Fruit fly (Drosophila melanogaster) whole organism, embryonic: ENCODE data around the gene AANATL3.

ENCODE experiments used
- Adf1 ChIP-seq: fragments of 200-800 bp; sonication (Bioruptor generic); IDR thresholded peaks from 2 replicates; pipeline ENCODE4 v1.3.6; 2022; ENCODE audit warnings: missing biosample characterization, missing genetic modification characterization
- Atf-2 ChIP-seq: fragments of 200-800 bp; sonication (Bioruptor generic); optimal IDR thresholded peaks from 2 replicates; lab custom pipeline; 2016; ENCODE audit warnings: missing biosample characterization, missing genetic modification characterization
- CG11093 ChIP-seq: fragments of 200-800 bp; sonication (Bioruptor generic); IDR thresholded peaks from 3 replicates; pipeline ENCODE4 v1.3.6; 2022; ENCODE audit warnings: missing biosample characterization, missing genetic modification characterization
- CG11723 ChIP-seq: fragments of 200-800 bp; sonication (Bioruptor generic); optimal IDR thresholded peaks from 2 replicates; lab custom pipeline; 2017; ENCODE audit warnings: missing biosample characterization, mild to moderate bottlenecking, missing genetic modification characterization
- CG12391 ChIP-seq: fragments of 200-800 bp; sonication (Bioruptor generic); optimal IDR thresholded peaks from 3 replicates; lab custom pipeline; 2018; ENCODE audit warnings: missing biosample characterization, mild to moderate bottlenecking, missing genetic modification characterization, moderate library complexity
- CG15696 ChIP-seq: fragments of 200-800 bp; sonication (Bioruptor generic); optimal IDR thresholded peaks from 2 replicates; lab custom pipeline; 2019; ENCODE audit warnings: missing biosample characterization, mild to moderate bottlenecking, missing genetic modification characterization, moderate library complexity
- CG16815 ChIP-seq: fragments of 200-800 bp; sonication (Bioruptor generic); optimal IDR thresholded peaks from 3 replicates; lab custom pipeline; 2017; ENCODE audit warnings: missing biosample characterization, mild to moderate bottlenecking, missing genetic modification characterization
- CG18599 ChIP-seq: fragments of 200-800 bp; sonication (Bioruptor generic); optimal IDR thresholded peaks from 3 replicates; lab custom pipeline; 2017; ENCODE audit warnings: missing biosample characterization, missing genetic modification characterization, mild to moderate bottlenecking, moderate library complexity, missing genetic modification reagents
- CG31388 ChIP-seq: fragments of 200-800 bp; sonication (Bioruptor generic); optimal IDR thresholded peaks from 2 replicates; lab custom pipeline; 2016; ENCODE audit warnings: missing biosample characterization, missing genetic modification characterization
- CG32532 ChIP-seq: fragments of 200-800 bp; sonication (Bioruptor generic); IDR thresholded peaks from 2 replicates; pipeline ENCODE4 v1.3.6; 2022; ENCODE audit warnings: missing biosample characterization, missing genetic modification characterization
- CG3281 ChIP-seq: fragments of 200-800 bp; sonication (Bioruptor generic); optimal IDR thresholded peaks from 3 replicates; lab custom pipeline; 2017; ENCODE audit warnings: missing biosample characterization, mild to moderate bottlenecking, missing genetic modification characterization
- CG4328 ChIP-seq: fragments of 200-800 bp; sonication (Bioruptor generic); optimal IDR thresholded peaks from 3 replicates; lab custom pipeline; 2017; ENCODE audit warnings: missing biosample characterization, missing genetic modification reagents, missing genetic modification characterization
- CG43689 ChIP-seq: fragments of 200-800 bp; sonication (Bioruptor generic); IDR thresholded peaks from 2 replicates; pipeline ENCODE4 v1.3.6; 2022; ENCODE audit warnings: missing biosample characterization, missing genetic modification characterization
- CG4404 ChIP-seq: fragments of 200-800 bp; sonication (Bioruptor generic); IDR thresholded peaks from 2 replicates; pipeline ENCODE4 v1.3.6; 2022; ENCODE audit warnings: missing biosample characterization, missing genetic modification characterization
- CG4424 ChIP-seq: fragments of 200-800 bp; sonication (Bioruptor generic); optimal IDR thresholded peaks from 3 replicates; lab custom pipeline; 2016; ENCODE audit warnings: missing biosample characterization, missing genetic modification characterization
- CG6854 ChIP-seq: fragments of 200-800 bp; sonication (Bioruptor generic); optimal IDR thresholded peaks from 3 replicates; lab custom pipeline; 2017; ENCODE audit warnings: missing biosample characterization, mild to moderate bottlenecking, missing genetic modification characterization
- CG7786 ChIP-seq: fragments of 200-800 bp; sonication (Bioruptor generic); optimal IDR thresholded peaks from 2 replicates; lab custom pipeline; 2016; ENCODE audit warnings: missing biosample characterization, missing genetic modification characterization
- CG7839 ChIP-seq: fragments of 200-800 bp; sonication (Bioruptor generic); optimal IDR thresholded peaks from 3 replicates; lab custom pipeline; 2018; ENCODE audit warnings: missing biosample characterization, mild to moderate bottlenecking, missing genetic modification characterization, moderate library complexity
- CG9817 ChIP-seq: fragments of 200-800 bp; sonication (Bioruptor generic); optimal IDR thresholded peaks from 2 replicates; lab custom pipeline; 2018; ENCODE audit warnings: missing biosample characterization, mild to moderate bottlenecking, missing genetic modification characterization, moderate library complexity
- CHES-1-like ChIP-seq: fragments of 200-800 bp; sonication (Bioruptor generic); optimal IDR thresholded peaks from 2 replicates; lab custom pipeline; 2016; ENCODE audit warnings: missing biosample characterization, missing genetic modification characterization
- CoRest ChIP-seq: fragments of 200-800 bp; sonication (Bioruptor generic); optimal IDR thresholded peaks from 3 replicates; lab custom pipeline; 2018; ENCODE audit warnings: missing biosample characterization, mild to moderate bottlenecking, missing genetic modification characterization, moderate library complexity
- D19B ChIP-seq: fragments of 200-800 bp; sonication (Bioruptor generic); optimal IDR thresholded peaks from 2 replicates; lab custom pipeline; 2017; ENCODE audit warnings: missing biosample characterization, mild to moderate bottlenecking, missing genetic modification characterization
- Deaf1 ChIP-seq: fragments of 200-800 bp; optimal IDR thresholded peaks from 3 replicates; lab custom pipeline; 2019; ENCODE audit warnings: missing biosample characterization, mild to moderate bottlenecking, missing genetic modification characterization, moderate library complexity
- HLH54F ChIP-seq: fragments of 200-800 bp; sonication (Bioruptor generic); optimal IDR thresholded peaks from 3 replicates; lab custom pipeline; 2016; ENCODE audit warnings: missing biosample characterization, missing genetic modification characterization
- Hmx ChIP-seq: fragments of 200-800 bp; sonication (Bioruptor generic); optimal IDR thresholded peaks from 2 replicates; lab custom pipeline; 2016; ENCODE audit warnings: missing biosample characterization, missing genetic modification characterization
- Neu2 ChIP-seq: fragments of 200-800 bp; sonication (Bioruptor generic); optimal IDR thresholded peaks from 3 replicates; lab custom pipeline; 2016; ENCODE audit warnings: missing biosample characterization, missing genetic modification characterization, borderline replicate concordance
- Pdp1 ChIP-seq, 2 experiments: fragments of 200-800 bp; sonication (Bioruptor generic); optimal IDR thresholded peaks; 3 replicates each; lab custom pipeline; 2016; ENCODE audit warnings: missing biosample characterization in 2 of 2, missing genetic modification characterization in 2 of 2, mild to moderate bottlenecking in 1 of 2, moderate library complexity in 1 of 2
- Poxn ChIP-seq: fragments of 200-800 bp; sonication (Bioruptor generic); IDR thresholded peaks from 2 replicates; pipeline ENCODE4 v1.3.6; 2022; ENCODE audit warnings: missing biosample characterization, missing genetic modification characterization
- Rfx ChIP-seq: fragments of 200-800 bp; sonication (Bioruptor generic); IDR thresholded peaks from 2 replicates; pipeline ENCODE4 v1.3.6; 2022; ENCODE audit warnings: missing biosample characterization, missing genetic modification characterization
- Scr ChIP-seq: fragments of 200-800 bp; sonication (Bioruptor generic); IDR thresholded peaks from 2 replicates; pipeline ENCODE4 v1.3.6; 2022; ENCODE audit warnings: missing biosample characterization, missing genetic modification characterization; ENCODE audit not compliant: partially characterized antibody
- Ssrp ChIP-seq: fragments of 200-800 bp; sonication (Bioruptor generic); optimal IDR thresholded peaks from 2 replicates; lab custom pipeline; 2018; ENCODE audit warnings: missing biosample characterization, mild to moderate bottlenecking, missing genetic modification characterization, moderate library complexity
- ara ChIP-seq: fragments of 200-800 bp; sonication (Bioruptor generic); IDR thresholded peaks from 2 replicates; pipeline ENCODE4 v1.3.6; 2022; ENCODE audit warnings: missing biosample characterization, missing genetic modification characterization
- chn ChIP-seq: fragments of 200-800 bp; sonication (Bioruptor generic); optimal IDR thresholded peaks from 2 replicates; lab custom pipeline; 2016; ENCODE audit warnings: missing biosample characterization, missing genetic modification characterization
- fu2 ChIP-seq: fragments of 200-800 bp; sonication (Bioruptor generic); optimal IDR thresholded peaks from 2 replicates; lab custom pipeline; 2016; ENCODE audit warnings: missing biosample characterization, missing genetic modification characterization
- phol ChIP-seq: fragments of 200-800 bp; sonication (Bioruptor generic); optimal IDR thresholded peaks from 3 replicates; lab custom pipeline; 2018; ENCODE audit warnings: missing biosample characterization, mild to moderate bottlenecking, missing genetic modification characterization, moderate library complexity
- prd ChIP-seq, 3 experiments: fragments of >200 bp in 2 of 3; fragments of 200-800 bp in 1 of 3; sonication (Bioruptor generic) in 1 of 3; optimal IDR thresholded peaks in 2 of 3; IDR thresholded peaks in 1 of 3; 2 replicates in 2 of 3; 3 replicates in 1 of 3; pipeline versions ENCODE4 v1.3.6 to Lab custom; 2017 to 2022; ENCODE audit warnings: missing biosample characterization in 1 of 3, missing genetic modification characterization in 1 of 3
- sc ChIP-seq, 3 experiments: fragments of >200 bp in 2 of 3; fragments of 200-800 bp in 1 of 3; sonication (Bioruptor generic) in 1 of 3; optimal IDR thresholded peaks; 2 replicates in 2 of 3; 3 replicates in 1 of 3; lab custom pipeline; 2017; ENCODE audit warnings: mild to moderate bottlenecking in 1 of 3, missing biosample characterization in 1 of 3, missing genetic modification characterization in 1 of 3, missing genetic modification reagents in 1 of 3
- shn ChIP-seq: fragments of 200-800 bp; sonication (Bioruptor generic); optimal IDR thresholded peaks from 3 replicates; lab custom pipeline; 2016; ENCODE audit warnings: missing biosample characterization, missing genetic modification characterization
- slou ChIP-seq: fragments of 200-800 bp; sonication (Bioruptor generic); optimal IDR thresholded peaks from 3 replicates; lab custom pipeline; 2016; ENCODE audit warnings: missing biosample characterization, missing genetic modification characterization
- trh ChIP-seq: fragments of 200-800 bp; sonication (Bioruptor generic); optimal IDR thresholded peaks from 2 replicates; lab custom pipeline; 2016; ENCODE audit warnings: missing biosample characterization, missing genetic modification characterization
- tx ChIP-seq: fragments of 200-800 bp; sonication (Bioruptor generic); optimal IDR thresholded peaks from 2 replicates; lab custom pipeline; 2016; ENCODE audit warnings: missing biosample characterization, missing genetic modification characterization
- zfh2 ChIP-seq: fragments of 200-800 bp; sonication (Bioruptor generic); optimal IDR thresholded peaks from 2 replicates; lab custom pipeline; 2016; ENCODE audit warnings: missing biosample characterization, missing genetic modification characterization

The AANATL3 gene

dm6 chr2L:20061018-20061657, 35.5 kb upstream of the AANATL3 start, which contains the start of the genes barr and lok (continued):
- TF ChIP-seq CG11093 (GFP tag; lab: Robert Waterston, UW), result peak; percentile 54; the same call in 2 of the 3 replicates
- peak; percentile 29 for TF ChIP-seq D19B (GFP tag; lab: Kevin White, UChicago)
- TF ChIP-seq CG16815 (GFP tag; lab: Kevin White, UChicago), result peak; percentile 61
- TF ChIP-seq slou (GFP tag; lab: Kevin White, UChicago), result peak; percentile 77
- TF ChIP-seq Neu2 (GFP tag; lab: Kevin White, UChicago), result peak; percentile 1
- peak; percentile 81 for TF ChIP-seq phol (tag; lab: Kevin White, UChicago)
- peak; percentile 16 for TF ChIP-seq Hmx (GFP tag; lab: Kevin White, UChicago)
- TF ChIP-seq CoRest (tag; lab: Kevin White, UChicago), result peak; percentile 83
- TF ChIP-seq Scr (GFP tag; lab: Robert Waterston, UW), result 0 out of 2 replicates have a peak, but pooled peaks have one; percentile 8
- peak; percentile 59 for TF ChIP-seq shn (GFP tag; lab: Kevin White, UChicago)
- TF ChIP-seq CG7839, result peak; percentile 63
- TF ChIP-seq CG11723 (GFP tag; lab: Kevin White, UChicago), result peak; percentile 23
- peak; percentile 66 for TF ChIP-seq CG12391 (tag; lab: Kevin White, UChicago)
- peak; percentile 40 for TF ChIP-seq CG7786 (GFP tag; lab: Kevin White, UChicago)
- TF ChIP-seq Atf-2 (GFP tag; lab: Kevin White, UChicago), result peak; percentile 62
- peak; percentile 33; the same call in 1 of the 2 replicates for TF ChIP-seq CG32532
- peak in 1 of 2 experiments; percentile 56 for TF ChIP-seq Pdp1 (GFP tag; optimal IDR thresholded peaks at IDR 0.05; lab: Kevin White, UChicago)
- TF ChIP-seq CG6854 (GFP tag; lab: Kevin White, UChicago), result no peak
- TF ChIP-seq ara, result no peak
- peak; percentile 49 for TF ChIP-seq Ssrp (tag; lab: Kevin White, UChicago)
- TF ChIP-seq trh (GFP tag; lab: Kevin White, UChicago), result no peak
- no peak for TF ChIP-seq Poxn (GFP tag; lab: Robert Waterston, UW)
- peak; percentile 63 for TF ChIP-seq HLH54F (GFP tag; lab: Kevin White, UChicago)
- peak; percentile 51; the same call in 1 of the 2 replicates for TF ChIP-seq Rfx (GFP tag; lab: Robert Waterston, UW)
- TF ChIP-seq Deaf1 (tag; lab: Kevin White, UChicago), result no peak
- peak; percentile 12 for TF ChIP-seq CG31388 (GFP tag; lab: Kevin White, UChicago)
- TF ChIP-seq CHES-1-like, result peak; percentile 36
- TF ChIP-seq chn (GFP tag; lab: Kevin White, UChicago), result peak; percentile 46
- peak; percentile 60; the same call in 1 of the 2 replicates for TF ChIP-seq CG4404 (GFP tag; lab: Robert Waterston, UW)
- peak; percentile 58 for TF ChIP-seq CG4424 (GFP tag; lab: Kevin White, UChicago)
- TF ChIP-seq CG43689 (GFP tag; lab: Robert Waterston, UW), result no peak
- TF ChIP-seq CG18599 (GFP tag; lab: Kevin White, UChicago), result no peak
- TF ChIP-seq sc (optimal IDR thresholded peaks at IDR 0.05; lab: Kevin White, UChicago), result no peak
- peak; percentile 23 for TF ChIP-seq sc (GFP tag; optimal IDR thresholded peaks at IDR 0.05; lab: Kevin White, UChicago)
- peak; percentile 14 for TF ChIP-seq CG3281 (GFP tag; lab: Kevin White, UChicago)
- peak; percentile 36 for TF ChIP-seq tx (GFP tag; lab: Kevin White, UChicago)
- TF ChIP-seq CG4328 (GFP tag; lab: Kevin White, UChicago), result peak; percentile 39
- no peak for TF ChIP-seq prd (optimal IDR thresholded peaks at IDR 0.05; lab: Kevin White, UChicago)
- TF ChIP-seq prd (GFP tag; IDR thresholded peaks at IDR 0.05; lab: Robert Waterston, UW), result peak; percentile 57; the same call in 2 of the 3 replicates
- no peak for TF ChIP-seq Adf1 (GFP tag; lab: Robert Waterston, UW)
- TF ChIP-seq zfh2 (GFP tag; lab: Kevin White, UChicago), result peak; percentile 67
- peak; percentile 65 for TF ChIP-seq CG9817 (tag; lab: Kevin White, UChicago)
- TF ChIP-seq CG15696 (tag; lab: Kevin White, UChicago), result peak; percentile 39
- peak; percentile 45 for TF ChIP-seq fu2
